4 worm cellular contexts compared by ENCODE assay signal in the genomic region with DNA sequence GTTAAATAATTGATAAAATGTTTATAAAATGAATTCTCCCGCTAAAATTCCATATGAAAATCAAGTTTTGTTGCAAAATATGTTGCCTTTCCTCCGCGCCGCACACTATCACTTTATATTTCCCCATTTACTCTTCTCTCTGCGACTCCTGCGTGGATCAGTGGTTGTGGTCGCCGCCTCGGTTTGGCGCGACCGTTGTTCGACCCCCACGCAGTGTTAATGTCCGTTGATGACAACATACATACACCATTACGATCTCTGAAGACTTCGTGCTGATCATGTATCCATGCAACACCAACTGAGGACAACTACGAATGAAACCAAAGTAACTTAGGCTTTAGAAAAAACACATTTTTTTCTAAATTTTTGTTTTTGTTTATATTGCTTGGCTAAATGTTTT.
TF ChIP-seq lines count a peak whose summit lies in the region.

No protein-coding gene starts in this region.

TF ChIP-seq in whole organism, L2 larva, 48 proteins besides CTCF, POLR2A, EP300 and RAD21:
- TF ChIP-seq crh-2 (tag; optimal IDR thresholded peaks at IDR 0.05; lab: Kevin White, UChicago) (peak; percentile 81), unc-62 (GFP tag; optimal IDR thresholded peaks at IDR 0.05; lab: Kevin White, UChicago) (no peak), C34F6.9 (tag; optimal IDR thresholded peaks at IDR 0.05; lab: Kevin White, UChicago) (peak; percentile 45), nhr-6 (tag; optimal IDR thresholded peaks at IDR 0.05; lab: Kevin White, UChicago) (peak; percentile 47), lin-11 (tag; optimal IDR thresholded peaks at IDR 0.05; lab: Kevin White, UChicago) (peak; percentile 77), sma-3 (GFP tag; optimal IDR thresholded peaks at IDR 0.05; lab: Kevin White, UChicago) (peak; percentile 78), egl-27 (tag; optimal IDR thresholded peaks at IDR 0.05; lab: Kevin White, UChicago) (peak; percentile 63), Y55F3AM.14 (GFP tag; optimal IDR thresholded peaks at IDR 0.05; lab: Kevin White, UChicago) (peak; percentile 72), lsy-2 (tag; optimal IDR thresholded peaks at IDR 0.05; lab: Kevin White, UChicago) (peak in 1 of 2 experiments; percentile 51), nhr-11 (tag; optimal IDR thresholded peaks at IDR 0.05; lab: Kevin White, UChicago) (peak; percentile 23), fos-1 (tag; optimal IDR thresholded peaks at IDR 0.05; lab: Kevin White, UChicago) (peak; percentile 85), mdl-1 (tag; optimal IDR thresholded peaks at IDR 0.05; lab: Kevin White, UChicago) (peak in 1 of 2 experiments; percentile 18), nhr-23 (tag; optimal IDR thresholded peaks at IDR 0.05; lab: Kevin White, UChicago) (no peak), elt-3 (tag; optimal IDR thresholded peaks at IDR 0.05; lab: Kevin White, UChicago) (no peak), unc-55 (GFP tag; optimal IDR thresholded peaks at IDR 0.05; lab: Kevin White, UChicago) (peak; percentile 73), mab-5 (tag; optimal IDR thresholded peaks at IDR 0.05; lab: Kevin White, UChicago) (peak; percentile 49), nhr-237 (tag; optimal IDR thresholded peaks at IDR 0.05; lab: Kevin White, UChicago) (no peak), gmeb-1 (tag; optimal IDR thresholded peaks at IDR 0.05; lab: Kevin White, UChicago) (peak; percentile 67), nhr-129 (tag; optimal IDR thresholded peaks at IDR 0.05; lab: Kevin White, UChicago) (peak; percentile 84), nhr-21 (tag; optimal IDR thresholded peaks at IDR 0.05; lab: Kevin White, UChicago) (peak; percentile 78), F13H6.1 (tag; optimal IDR thresholded peaks at IDR 0.05; lab: Kevin White, UChicago) (peak; percentile 72)

TF ChIP-seq in whole organism, L4 larva, 104 proteins besides CTCF, POLR2A, EP300 and RAD21 (continues in another document):
- TF ChIP-seq mxl-2 (GFP tag; conservative IDR thresholded peaks at IDR 0.05; lab: Robert Waterston, UW) (peak; percentile 65; the same call in 1 of the 2 replicates), lim-7 (GFP tag; IDR thresholded peaks at IDR 0.05; lab: Robert Waterston, UW) (peak; percentile 94), hif-1 (tag; optimal IDR thresholded peaks at IDR 0.05; lab: Kevin White, UChicago) (peak; percentile 33 to 75), zip-2 (tag; optimal IDR thresholded peaks at IDR 0.05; lab: Kevin White, UChicago) (peak; percentile 32), nhr-111 (GFP tag; optimal IDR thresholded peaks at IDR 0.05; lab: Kevin White, UChicago) (peak; percentile 98), snpc-1.2 (GFP tag; IDR thresholded peaks at IDR 0.05; lab: Robert Waterston, UW) (peak; percentile 78), nhr-25 (tag; optimal IDR thresholded peaks at IDR 0.05; lab: Kevin White, UChicago; ENCODE audit: borderline replicate concordance, insufficient read depth) (no peak), ceh-44 (GFP tag; IDR thresholded peaks at IDR 0.05; lab: Robert Waterston, UW) (peak; percentile 96), daf-12 (tag; optimal IDR thresholded peaks at IDR 0.05; lab: Kevin White, UChicago) (no peak), gei-8 (GFP tag; optimal IDR thresholded peaks at IDR 0.05; lab: Kevin White, UChicago) (peak; percentile 70), pqm-1 (tag; optimal IDR thresholded peaks at IDR 0.05; lab: Kevin White, UChicago) (peak; percentile 20), dmd-6 (GFP tag; IDR thresholded peaks at IDR 0.05; lab: Robert Waterston, UW) (peak; percentile 77), dpl-1 (GFP tag; optimal IDR thresholded peaks at IDR 0.05; lab: Kevin White, UChicago) (peak; percentile 57), Y75B8A.6 (GFP tag; IDR thresholded peaks at IDR 0.05; lab: Robert Waterston, UW) (peak; percentile 67; the same call in 1 of the 2 replicates), mdt-29 (GFP tag; IDR thresholded peaks at IDR 0.05; lab: Robert Waterston, UW) (peak; percentile 84), mep-1 (tag; optimal IDR thresholded peaks at IDR 0.05; lab: Kevin White, UChicago) (no peak), lsy-2 (tag; optimal IDR thresholded peaks at IDR 0.05; lab: Kevin White, UChicago) (no peak), lin-39 (tag; optimal IDR thresholded peaks at IDR 0.05; lab: Kevin White, UChicago) (no peak), jun-1 (tag; optimal IDR thresholded peaks at IDR 0.05; lab: Kevin White, UChicago) (peak; percentile 5), ceh-62 (tag; optimal IDR thresholded peaks at IDR 0.05; lab: Kevin White, UChicago) (no peak), arid-1 (GFP tag; conservative IDR thresholded peaks at IDR 0.05; lab: Robert Waterston, UW) (peak; percentile 86), lir-3 (tag; optimal IDR thresholded peaks at IDR 0.05; lab: Kevin White, UChicago) (peak; percentile 77)

TF ChIP-seq in whole organism, late embryonic, 69 proteins besides CTCF, POLR2A, EP300 and RAD21 (continues in another document):
- TF ChIP-seq mec-3 (tag; optimal IDR thresholded peaks at IDR 0.05; lab: Kevin White, UChicago; ENCODE audit: borderline replicate concordance), result peak; percentile 56
- TF ChIP-seq ceh-22 (tag; optimal IDR thresholded peaks at IDR 0.05; lab: Kevin White, UChicago), result no peak
- peak; percentile 75 for TF ChIP-seq ceh-48 (tag; optimal IDR thresholded peaks at IDR 0.05; lab: Kevin White, UChicago)
- no peak for TF ChIP-seq odd-2 (tag; optimal IDR thresholded peaks at IDR 0.05; lab: Kevin White, UChicago)
- peak; percentile 88 for TF ChIP-seq ceh-34 (tag; optimal IDR thresholded peaks at IDR 0.05; lab: Kevin White, UChicago)
- peak; percentile 88 for TF ChIP-seq ceh-18 (tag; optimal IDR thresholded peaks at IDR 0.05; lab: Kevin White, UChicago)
- peak; percentile 82 for TF ChIP-seq fax-1 (tag; optimal IDR thresholded peaks at IDR 0.05; lab: Kevin White, UChicago)
- peak; percentile 85 for TF ChIP-seq ref-2 (tag; optimal IDR thresholded peaks at IDR 0.05; lab: Kevin White, UChicago)
- no peak for TF ChIP-seq unc-55 (GFP tag; optimal IDR thresholded peaks at IDR 0.05; lab: Kevin White, UChicago)
- peak; percentile 83 for TF ChIP-seq C38D4.7 (GFP tag; optimal IDR thresholded peaks at IDR 0.05; lab: Kevin White, UChicago)
- TF ChIP-seq ceh-45 (GFP tag; IDR thresholded peaks at IDR 0.05; lab: Robert Waterston, UW), result peak; percentile 90
- peak; percentile 72 for TF ChIP-seq hlh-15 (tag; optimal IDR thresholded peaks at IDR 0.05; lab: Kevin White, UChicago)
- TF ChIP-seq T23F11.4 (GFP tag; optimal IDR thresholded peaks at IDR 0.05; lab: Kevin White, UChicago), result peak; percentile 89
- TF ChIP-seq sox-4 (tag; optimal IDR thresholded peaks at IDR 0.05; lab: Kevin White, UChicago), result peak; percentile 87
- no peak for TF ChIP-seq ama-1 (optimal IDR thresholded peaks at IDR 0.05; lab: Kevin White, UChicago)
- peak; percentile 88 for TF ChIP-seq che-1 (tag; optimal IDR thresholded peaks at IDR 0.05; lab: Kevin White, UChicago)
- TF ChIP-seq pat-9 (tag; optimal IDR thresholded peaks at IDR 0.05; lab: Kevin White, UChicago), result peak; percentile 89
- peak; percentile 90 for TF ChIP-seq dmd-4 (tag; optimal IDR thresholded peaks at IDR 0.05; lab: Kevin White, UChicago; ENCODE audit: borderline replicate concordance)
- peak; percentile 0 for TF ChIP-seq tbx-7 (tag; optimal IDR thresholded peaks at IDR 0.05; lab: Kevin White, UChicago)
- TF ChIP-seq nfya-1 (tag; optimal IDR thresholded peaks at IDR 0.05; lab: Kevin White, UChicago), result peak; percentile 66
- peak; percentile 80 for TF ChIP-seq hlh-8 (tag; optimal IDR thresholded peaks at IDR 0.05; lab: Kevin White, UChicago)
- TF ChIP-seq pha-2 (tag; optimal IDR thresholded peaks at IDR 0.05; lab: Kevin White, UChicago), result peak; percentile 86
- peak; percentile 87 for TF ChIP-seq hlh-13 (GFP tag; optimal IDR thresholded peaks at IDR 0.05; lab: Kevin White, UChicago)
- TF ChIP-seq elt-2 (tag; optimal IDR thresholded peaks at IDR 0.05; lab: Kevin White, UChicago), result no peak

TF ChIP-seq in whole organism, mixed stage, embryonic, 35 proteins besides CTCF, POLR2A, EP300 and RAD21 (continues in another document):
- TF ChIP-seq nhr-12 (tag; optimal IDR thresholded peaks at IDR 0.05; lab: Kevin White, UChicago) (no peak), mls-2 (tag; optimal IDR thresholded peaks at IDR 0.05; lab: Kevin White, UChicago) (peak; percentile 91), mep-1 (tag; optimal IDR thresholded peaks at IDR 0.05; lab: Kevin White, UChicago) (peak; percentile 59), cnd-1 (tag; optimal IDR thresholded peaks at IDR 0.05; lab: Kevin White, UChicago) (peak; percentile 91), ceh-39 (tag; optimal IDR thresholded peaks at IDR 0.05; lab: Kevin White, UChicago) (no peak), zip-8 (tag; optimal IDR thresholded peaks at IDR 0.05; lab: Kevin White, UChicago) (no peak), pha-4 (tag; optimal IDR thresholded peaks at IDR 0.05; lab: Kevin White, UChicago) (peak; percentile 87), flh-1 (GFP tag; optimal IDR thresholded peaks at IDR 0.05; lab: Kevin White, UChicago) (peak; percentile 63), sptf-1 (tag; optimal IDR thresholded peaks at IDR 0.05; lab: Kevin White, UChicago) (peak; percentile 95), nhr-237 (tag; optimal IDR thresholded peaks at IDR 0.05; lab: Kevin White, UChicago) (peak; percentile 53), M03D4.4 (tag; optimal IDR thresholded peaks at IDR 0.05; lab: Kevin White, UChicago) (peak; percentile 88), elt-1 (tag; optimal IDR thresholded peaks at IDR 0.05; lab: Kevin White, UChicago; ENCODE audit: borderline replicate concordance, insufficient read depth) (no peak), ceh-83 (GFP tag; optimal IDR thresholded peaks at IDR 0.05; lab: Kevin White, UChicago) (peak; percentile 94), snpc-4 (tag; optimal IDR thresholded peaks at IDR 0.05; lab: Kevin White, UChicago) (no peak), nhr-76 (tag; optimal IDR thresholded peaks at IDR 0.05; lab: Kevin White, UChicago) (peak; percentile 24), bed-3 (GFP tag; optimal IDR thresholded peaks at IDR 0.05; lab: Kevin White, UChicago) (peak; percentile 81), unc-120 (tag; optimal IDR thresholded peaks at IDR 0.05; lab: Kevin White, UChicago; ENCODE audit: poor library complexity, severe bottlenecking) (peak; percentile 94), blmp-1 (tag; optimal IDR thresholded peaks at IDR 0.05; lab: Kevin White, UChicago) (no peak), nhr-2 (tag; optimal IDR thresholded peaks at IDR 0.05; lab: Kevin White, UChicago) (no peak), sem-2 (GFP tag; optimal IDR thresholded peaks at IDR 0.05; lab: Kevin White, UChicago) (peak; percentile 71), unc-39 (tag; optimal IDR thresholded peaks at IDR 0.05; lab: Kevin White, UChicago) (no peak), nhr-28 (tag; optimal IDR thresholded peaks at IDR 0.05; lab: Kevin White, UChicago) (peak; percentile 38), lin-32 (GFP tag; optimal IDR thresholded peaks at IDR 0.05; lab: Kevin White, UChicago) (peak; percentile 87), elt-3 (tag; optimal IDR thresholded peaks at IDR 0.05; lab: Kevin White, UChicago) (no peak), ceh-43 (GFP tag; optimal IDR thresholded peaks at IDR 0.05; lab: Kevin White, UChicago) (peak; percentile 83), mab-5 (tag; optimal IDR thresholded peaks at IDR 0.05; lab: Kevin White, UChicago) (no peak), drap-1 (GFP tag; optimal IDR thresholded peaks at IDR 0.05; lab: Kevin White, UChicago) (peak; percentile 90), lsy-2 (tag; optimal IDR thresholded peaks at IDR 0.05; lab: Kevin White, UChicago) (no peak)
